Worm (Caenorhabditis elegans): Measurements from ENCODE around the gene nlp-1.

nlp-1 gene

ce11 chrX:3711581-3712101, 15.7 kb upstream of the nlp-1 start:
- TF ChIP-seq unc-62 (GFP tag; optimal IDR thresholded peaks at IDR 0.05): no peak

- no peak for TF ChIP-seq unc-62 (GFP tag; optimal IDR thresholded peaks at IDR 0.05)
Observed at ce11 chrX:3714797-3715196, 12.6 kb upstream of the nlp-1 start, which contains the start of gene C01C4.2. C01C4.2 (plus strand) TSS chrX:3715097.

ce11 chrX:3715835-3716234, 11.5 kb upstream of the nlp-1 start:
- TF ChIP-seq unc-62 (GFP tag; optimal IDR thresholded peaks at IDR 0.05): no peak

ce11 chrX:3725437-3725836, 1.9 kb upstream of the nlp-1 start:
- no peak for TF ChIP-seq unc-62 (GFP tag; optimal IDR thresholded peaks at IDR 0.05)

ce11 chrX:3728970-3729369, 1.6 kb downstream of the nlp-1 start, which contains the start of gene aex-4:
aex-4 (plus strand) TSS chrX:3729281.
- no peak for TF ChIP-seq unc-62 (GFP tag; optimal IDR thresholded peaks at IDR 0.05)

ce11 chrX:3733321-3733720, 5.9 kb downstream of the nlp-1 start:
- no peak for TF ChIP-seq unc-62 (GFP tag; optimal IDR thresholded peaks at IDR 0.05)

DNA sequence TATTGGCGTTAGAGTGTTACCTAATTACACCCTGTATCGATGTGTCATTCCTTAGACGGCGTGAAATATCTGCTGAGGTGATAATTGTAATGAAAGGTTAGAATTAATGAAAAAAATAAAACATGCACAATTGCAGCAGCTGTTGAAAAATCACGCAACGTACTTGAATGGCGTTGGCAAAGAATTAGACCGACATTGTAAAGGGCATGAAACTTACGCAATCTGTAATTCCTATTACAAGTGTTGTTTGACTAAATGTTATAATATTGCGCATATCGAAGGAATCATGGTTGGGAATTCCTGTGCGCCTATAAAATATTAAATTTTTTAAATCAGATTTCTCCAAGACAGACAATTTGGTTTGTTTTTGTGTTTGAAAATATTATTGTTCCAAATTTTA, 6.4 kb downstream of the nlp-1 start, which contains the start of gene tag-18:
TSS of gene tag-18 (minus strand) at position 305 of the 400 bp plus-strand sequence.
- no peak for TF ChIP-seq unc-62 (GFP tag; optimal IDR thresholded peaks at IDR 0.05)

DNA sequence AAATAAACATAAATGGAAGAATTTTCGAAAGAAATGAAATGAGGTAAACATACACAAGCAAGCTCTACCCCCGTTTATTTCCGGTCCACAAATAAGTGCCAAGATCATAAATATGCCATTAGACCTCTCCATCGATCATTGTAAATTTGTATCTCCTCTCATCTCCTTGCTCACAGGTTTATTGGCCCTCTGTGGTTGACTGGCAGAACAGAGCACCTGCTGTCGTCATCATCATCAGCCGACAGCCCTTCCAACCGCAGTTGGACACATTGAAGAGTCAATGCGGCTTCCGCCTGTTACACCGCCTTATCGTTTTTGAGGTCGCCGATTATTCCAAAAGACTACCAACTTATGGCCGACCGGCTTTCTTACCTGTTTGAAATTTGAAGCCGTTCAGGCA, 11.2 kb downstream of the nlp-1 start:
- TF ChIP-seq unc-62 (GFP tag; optimal IDR thresholded peaks at IDR 0.05): no peak

ce11 chrX:3742223-3742622, 14.8 kb downstream of the nlp-1 start, which contains the start of gene fkh-2:
fkh-2 (minus strand) TSS chrX:3742323.
- no peak for TF ChIP-seq unc-62 (GFP tag; optimal IDR thresholded peaks at IDR 0.05)

- no peak for TF ChIP-seq unc-62 (GFP tag; optimal IDR thresholded peaks at IDR 0.05)
Observed at ce11 chrX:3743190-3743589, 15.8 kb downstream of the nlp-1 start.

ce11 chrX:3751370-3751769, 24.0 kb downstream of the nlp-1 start:
- no peak for TF ChIP-seq unc-62 (GFP tag; optimal IDR thresholded peaks at IDR 0.05)

DNA sequence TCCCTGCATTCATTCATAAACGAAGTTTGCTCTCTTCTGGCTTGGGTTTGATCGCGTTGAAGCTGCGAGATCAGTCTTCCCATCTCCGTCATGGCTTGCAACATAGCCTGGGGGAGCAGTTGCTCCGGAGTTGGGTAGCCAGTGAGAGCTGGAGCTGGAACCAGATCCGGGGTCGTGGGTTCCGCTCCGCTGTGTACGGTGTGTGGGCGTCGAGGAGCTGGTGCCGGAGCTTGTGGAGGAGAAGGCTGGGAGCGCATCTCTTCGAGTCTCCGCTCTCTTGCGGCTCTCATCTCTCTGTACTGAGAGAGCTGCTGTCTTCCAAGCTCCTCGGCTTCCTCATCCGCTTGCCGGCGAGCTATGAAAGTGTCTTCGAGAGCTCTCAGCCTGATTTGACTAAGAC, 25.1 kb downstream of the nlp-1 start:
- TF ChIP-seq unc-62 (GFP tag; optimal IDR thresholded peaks at IDR 0.05): no peak

DNA sequence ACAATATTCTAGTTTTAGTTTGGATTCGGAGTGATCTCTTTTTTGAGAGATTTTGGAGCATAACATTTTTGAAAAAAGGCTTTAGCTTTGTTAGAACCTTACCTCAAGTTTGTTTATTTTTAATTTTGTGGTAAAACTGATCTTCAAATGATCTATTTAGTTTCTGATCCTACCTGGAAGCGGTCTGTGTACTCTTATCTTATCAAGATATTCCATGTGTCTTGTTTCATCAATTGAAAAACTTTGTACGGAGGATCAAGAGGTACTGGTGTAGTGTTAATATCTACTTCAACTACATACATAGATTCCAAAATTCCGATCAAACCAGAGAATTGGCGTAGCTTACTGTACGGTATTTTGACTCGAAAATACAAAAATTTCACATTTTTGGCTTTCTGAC, 28.4 kb downstream of the nlp-1 start:
- TF ChIP-seq unc-62 (GFP tag; optimal IDR thresholded peaks at IDR 0.05): no peak

- no peak for TF ChIP-seq unc-62 (GFP tag; optimal IDR thresholded peaks at IDR 0.05)
Observed at ce11 chrX:3756238-3756637, 28.9 kb downstream of the nlp-1 start.

ce11 chrX:3758399-3758798, 31.0 kb downstream of the nlp-1 start, which contains the start of gene T14G12.12:
T14G12.12 (minus strand) TSS chrX:3758499.
- no peak for TF ChIP-seq unc-62 (GFP tag; optimal IDR thresholded peaks at IDR 0.05)

ce11 chrX:3759345-3759744, 32.0 kb downstream of the nlp-1 start, which contains the start of gene T14G12.6:
T14G12.6 (minus strand) TSS chrX:3759445.
- no peak for TF ChIP-seq unc-62 (GFP tag; optimal IDR thresholded peaks at IDR 0.05)

- no peak for TF ChIP-seq unc-62 (GFP tag; optimal IDR thresholded peaks at IDR 0.05)
Observed at ce11 chrX:3759820-3760219, 32.4 kb downstream of the nlp-1 start.

DNA sequence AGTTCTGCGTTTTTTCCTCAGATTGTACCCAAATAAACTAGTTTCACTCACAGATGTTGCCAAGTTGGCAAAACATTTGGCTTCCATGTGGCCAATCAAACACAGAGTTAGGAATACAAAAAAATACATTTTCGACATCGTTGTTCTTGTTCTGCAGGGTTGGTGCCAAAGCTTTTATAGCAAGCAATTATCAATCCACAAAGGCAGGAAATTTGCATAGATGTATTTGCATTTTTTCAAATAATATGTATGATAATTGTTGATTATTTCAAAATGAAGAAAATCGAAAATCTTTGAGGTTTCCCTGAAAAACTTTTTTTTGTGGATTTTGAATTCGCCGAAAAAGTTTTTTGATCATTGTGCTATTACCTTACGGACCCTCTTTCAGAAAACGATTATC, 35.0 kb downstream of the nlp-1 start, which contains the start of gene T14G12.11:
TSS of gene T14G12.11 (minus strand) at position 138 of the 400 bp plus-strand sequence.
- no peak for TF ChIP-seq unc-62 (GFP tag; optimal IDR thresholded peaks at IDR 0.05)

Measured in whole organism, dauer.